Fruit fly (Drosophila melanogaster) whole organism, prepupa: Measurements from ENCODE around the gene Set8.

ENCODE experiments used
- CG15336 ChIP-seq: fragments of 200-800 bp; sonication (Bioruptor generic); IDR thresholded peaks from 2 replicates; pipeline ENCODE4 v1.3.6; 2022; ENCODE audit warnings: missing biosample characterization, missing genetic modification characterization
- Sox102F ChIP-seq: fragments of 200-800 bp; sonication (Bioruptor generic); optimal IDR thresholded peaks from 2 replicates; lab custom pipeline; 2016; ENCODE audit warnings: missing biosample characterization, mild to moderate bottlenecking, missing genetic modification characterization
- Sox15 ChIP-seq: fragments of 200-800 bp; sonication (Bioruptor generic); optimal IDR thresholded peaks from 3 replicates; lab custom pipeline; 2016; ENCODE audit warnings: missing biosample characterization, missing genetic modification characterization
- esn ChIP-seq: fragments of 200-800 bp; sonication (Bioruptor generic); optimal IDR thresholded peaks from 2 replicates; lab custom pipeline; 2016; ENCODE audit warnings: missing biosample characterization, mild to moderate bottlenecking, missing genetic modification characterization, moderate library complexity
- fd59A ChIP-seq: fragments of 200-800 bp; sonication (Bioruptor generic); optimal IDR thresholded peaks from 2 replicates; lab custom pipeline; 2017; ENCODE audit warnings: missing biosample characterization, mild to moderate bottlenecking, missing genetic modification characterization, missing genetic modification reagents
- vri ChIP-seq: fragments of 200-800 bp; sonication (Bioruptor generic); optimal IDR thresholded peaks from 3 replicates; lab custom pipeline; 2016; ENCODE audit warnings: missing biosample characterization, mild to moderate bottlenecking, missing genetic modification characterization

DNA sequence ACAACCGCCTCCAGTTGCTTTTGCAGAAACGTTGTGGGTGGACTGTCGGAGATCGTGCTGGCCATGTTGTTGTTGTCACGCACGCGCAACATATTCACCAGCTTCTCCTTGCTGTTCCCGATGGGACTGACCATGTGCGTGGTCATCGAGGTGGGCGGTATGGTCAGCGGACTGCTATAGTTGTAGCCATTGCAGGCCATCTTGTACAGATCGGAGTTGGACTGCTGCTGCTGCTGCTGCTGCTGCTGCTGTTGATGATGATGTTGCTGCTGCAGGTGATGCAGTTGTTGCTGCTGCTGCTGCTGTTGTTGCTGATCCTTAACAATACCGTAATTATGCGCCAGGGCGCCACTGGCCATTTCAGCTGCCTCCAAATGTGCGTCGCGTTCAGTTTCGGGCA lies 28.9 kb downstream of the Set8 start:
- TF ChIP-seq vri (GFP tag; lab: Kevin White, UChicago) (no peak), Sox15 (GFP tag; lab: Kevin White, UChicago) (no peak), CG15336 (GFP tag; lab: Robert Waterston, UW) (no peak), fd59A (GFP tag; lab: Kevin White, UChicago) (no peak), esn (no peak), Sox102F (no peak)
